Fruit fly (Drosophila melanogaster): ENCODE data around the gene sNPF-R.

dm6 chr3L:20085035-20085434, 3.8 kb downstream of the sNPF-R start:
- TF ChIP-seq sv (GFP tag; optimal IDR thresholded peaks at IDR 0.05) (no peak), pan (optimal IDR thresholded peaks at IDR 0.05) (no peak), N (GFP tag; optimal IDR thresholded peaks at IDR 0.05) (no peak), usp (GFP tag; optimal IDR thresholded peaks at IDR 0.05) (no peak)
